Fruit fly (Drosophila melanogaster): Measurements from ENCODE around the gene CG9588.

Gene CG9588

DNA sequence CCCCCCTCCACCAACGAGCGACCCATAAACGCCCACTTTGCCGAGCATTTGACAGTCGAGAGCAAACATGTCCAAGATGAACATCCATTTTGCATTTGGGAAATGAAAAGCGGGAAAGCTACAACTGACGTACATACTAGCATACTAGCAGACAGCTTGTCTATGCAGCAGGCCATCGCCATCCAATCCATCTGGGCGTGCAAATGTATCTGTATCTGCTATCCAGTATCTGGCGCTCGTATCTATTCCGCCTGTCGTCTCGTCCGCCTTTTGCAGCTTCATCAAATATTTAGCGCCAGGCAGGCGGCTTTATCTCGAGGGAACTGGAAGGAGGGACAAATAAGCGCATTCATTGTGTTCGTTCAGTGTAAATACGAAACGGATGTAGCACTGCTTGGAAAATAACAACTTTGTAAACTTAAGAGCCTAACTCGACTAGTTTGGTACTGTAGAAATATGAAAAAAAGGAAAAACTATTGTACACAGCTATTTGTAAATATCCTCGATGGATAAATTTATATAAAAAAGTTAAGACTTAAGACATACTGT, 37.6 kb upstream of the CG9588 start (continued):
- TF ChIP-seq Dref (GFP tag; IDR thresholded peaks at IDR 0.05): no peak
- TF ChIP-seq CG15601 (tag; optimal IDR thresholded peaks at IDR 0.05): no peak
- no peak for TF ChIP-seq CG9876 (GFP tag; optimal IDR thresholded peaks at IDR 0.05)
- no peak for TF ChIP-seq CG7745 (tag; optimal IDR thresholded peaks at IDR 0.05)
- TF ChIP-seq CG7271 (tag; optimal IDR thresholded peaks at IDR 0.05): no peak
- TF ChIP-seq tll (GFP tag; optimal IDR thresholded peaks at IDR 0.05): no peak
- TF ChIP-seq wdn (GFP tag; IDR thresholded peaks at IDR 0.05): no peak
- no peak for TF ChIP-seq vfl (GFP tag; optimal IDR thresholded peaks at IDR 0.05)
- TF ChIP-seq CG18764 (GFP tag; optimal IDR thresholded peaks at IDR 0.05): no peak
- no peak for TF ChIP-seq corto (GFP tag; optimal IDR thresholded peaks at IDR 0.05)
- no peak for TF ChIP-seq CG9609 (GFP tag; optimal IDR thresholded peaks at IDR 0.05)
- 0 out of 2 replicates have a peak, but pooled peaks have one; percentile 60 for TF ChIP-seq aop (GFP tag; IDR thresholded peaks at IDR 0.05)
- no peak for TF ChIP-seq esg (GFP tag; conservative IDR thresholded peaks at IDR 0.05)
- no peak for TF ChIP-seq Dp (GFP tag; optimal IDR thresholded peaks at IDR 0.05)
- no peak for TF ChIP-seq Mrtf (GFP tag; IDR thresholded peaks at IDR 0.05)
- TF ChIP-seq ftz-f1 (GFP tag; optimal IDR thresholded peaks at IDR 0.05): no peak
- TF ChIP-seq pros (GFP tag; optimal IDR thresholded peaks at IDR 0.05): no peak
- no peak for TF ChIP-seq CG9817 (tag; optimal IDR thresholded peaks at IDR 0.05)
- TF ChIP-seq p53 (GFP tag; optimal IDR thresholded peaks at IDR 0.05): no peak
- TF ChIP-seq NfI (GFP tag; optimal IDR thresholded peaks at IDR 0.05): no peak
- no peak for TF ChIP-seq CG10321 (GFP tag; IDR thresholded peaks at IDR 0.05)
- no peak for TF ChIP-seq Atf6 (GFP tag; IDR thresholded peaks at IDR 0.05)
- peak; percentile 10 for TF ChIP-seq ATbp (GFP tag; optimal IDR thresholded peaks at IDR 0.05)
- no peak for TF ChIP-seq GATAe (GFP tag; conservative IDR thresholded peaks at IDR 0.05)
- no peak for TF ChIP-seq CG11093 (GFP tag; IDR thresholded peaks at IDR 0.05)
- no peak for TF ChIP-seq CG6654 (GFP tag; optimal IDR thresholded peaks at IDR 0.05)
- no peak for TF ChIP-seq Opbp (GFP tag; IDR thresholded peaks at IDR 0.05; ENCODE audit: partially characterized antibody)
- TF ChIP-seq CG2202 (tag; optimal IDR thresholded peaks at IDR 0.05): no peak
- TF ChIP-seq lola (GFP tag; optimal IDR thresholded peaks at IDR 0.05): peak in 1 of 3 experiments; percentile 5
- TF ChIP-seq ab (GFP tag; optimal IDR thresholded peaks at IDR 0.05): no peak
- no peak for TF ChIP-seq zen (tag; optimal IDR thresholded peaks at IDR 0.05)
- no peak for TF ChIP-seq Poxn (GFP tag; IDR thresholded peaks at IDR 0.05)
- TF ChIP-seq jing (GFP tag; optimal IDR thresholded peaks at IDR 0.05): no peak
- no peak; the same call in 1 of the 2 replicates for TF ChIP-seq CG9932 (GFP tag; IDR thresholded peaks at IDR 0.05)
- no peak for TF ChIP-seq CG8765 (GFP tag; IDR thresholded peaks at IDR 0.05)
- TF ChIP-seq exex (tag; optimal IDR thresholded peaks at IDR 0.05): no peak
- TF ChIP-seq CG1603 (tag; optimal IDR thresholded peaks at IDR 0.05): peak; percentile 30
- TF ChIP-seq zen2 (GFP tag; IDR thresholded peaks at IDR 0.05; ENCODE audit: partially characterized antibody): 0 out of 3 replicates have a peak, but pooled peaks have one; percentile 12
- TF ChIP-seq Adf1 (GFP tag; IDR thresholded peaks at IDR 0.05): no peak
- TF ChIP-seq fru (optimal IDR thresholded peaks at IDR 0.05): no peak
- TF ChIP-seq CG13624 (GFP tag; optimal IDR thresholded peaks at IDR 0.05): no peak
- TF ChIP-seq CG10366 (GFP tag; IDR thresholded peaks at IDR 0.05): no peak
- TF ChIP-seq slbo (GFP tag; IDR thresholded peaks at IDR 0.05): no peak
- TF ChIP-seq CG13775 (GFP tag; optimal IDR thresholded peaks at IDR 0.05): no peak
- no peak for TF ChIP-seq gsb (GFP tag; IDR thresholded peaks at IDR 0.05)
- no peak for TF ChIP-seq D (optimal IDR thresholded peaks at IDR 0.05)
- TF ChIP-seq D (GFP tag; optimal IDR thresholded peaks at IDR 0.05): no peak
- TF ChIP-seq pan (optimal IDR thresholded peaks at IDR 0.05): no peak
- no peak for TF ChIP-seq pan (GFP tag; optimal IDR thresholded peaks at IDR 0.05 in 1 of 2, IDR thresholded peaks at IDR 0.05 in 1 of 2)
- TF ChIP-seq Dek (tag; optimal IDR thresholded peaks at IDR 0.05): no peak
- no peak for TF ChIP-seq CG1233 (GFP tag; optimal IDR thresholded peaks at IDR 0.05)
- no peak for TF ChIP-seq Spps (tag; optimal IDR thresholded peaks at IDR 0.05)
